Fruit fly (Drosophila melanogaster) whole organism, embryonic: ENCODE measurements around the gene g.

Experiments used
- Awh ChIP-seq: fragments of 200-800 bp; sonication (Bioruptor generic); IDR thresholded peaks from 2 replicates; pipeline ENCODE4, ENCODE4 v1.3.6; 2022; ENCODE audit warnings: missing biosample characterization, missing genetic modification characterization
- B-H1 ChIP-seq: fragments of 200-800 bp; sonication (Bioruptor generic); IDR thresholded peaks from 3 replicates; pipeline ENCODE4 v1.3.6; 2022; ENCODE audit warnings: missing biosample characterization, missing genetic modification characterization
- CG10267 ChIP-seq: fragments of 200-800 bp; sonication (Bioruptor generic); optimal IDR thresholded peaks from 2 replicates; lab custom pipeline; 2018; ENCODE audit warnings: missing biosample characterization, mild to moderate bottlenecking, missing genetic modification characterization, moderate library complexity
- CG10462 ChIP-seq: fragments of 200-800 bp; sonication (Bioruptor generic); optimal IDR thresholded peaks from 2 replicates; lab custom pipeline; 2016; ENCODE audit warnings: missing biosample characterization, missing genetic modification characterization
- CG12299 ChIP-seq: fragments of 200-800 bp; sonication (Bioruptor generic); optimal IDR thresholded peaks from 2 replicates; lab custom pipeline; 2018; ENCODE audit warnings: missing biosample characterization, mild to moderate bottlenecking, missing genetic modification characterization
- CG13287 ChIP-seq: fragments of 200-800 bp; sonication (Bioruptor generic); IDR thresholded peaks from 2 replicates; pipeline ENCODE4 v1.3.6; 2022; ENCODE audit warnings: missing biosample characterization, missing genetic modification characterization; ENCODE audit not compliant: partially characterized antibody
- CG14667 ChIP-seq: fragments of 200-800 bp; sonication (Bioruptor generic); IDR thresholded peaks from 2 replicates; pipeline ENCODE4 v1.3.6; 2022; ENCODE audit warnings: missing biosample characterization, missing genetic modification characterization
- CG15479 ChIP-seq: fragments of 200-800 bp; sonication (Bioruptor generic); optimal IDR thresholded peaks from 3 replicates; lab custom pipeline; 2019; ENCODE audit warnings: missing biosample characterization, mild to moderate bottlenecking, missing genetic modification characterization, moderate library complexity
- CG15696 ChIP-seq: fragments of 200-800 bp; sonication (Bioruptor generic); optimal IDR thresholded peaks from 2 replicates; lab custom pipeline; 2019; ENCODE audit warnings: missing biosample characterization, mild to moderate bottlenecking, missing genetic modification characterization, moderate library complexity
- CG3407 ChIP-seq: fragments of 200-800 bp; sonication (Bioruptor generic); optimal IDR thresholded peaks from 2 replicates; lab custom pipeline; 2018; ENCODE audit warnings: missing biosample characterization, mild to moderate bottlenecking, missing genetic modification characterization
- CG34376 ChIP-seq: fragments of 200-800 bp; sonication (Bioruptor generic); optimal IDR thresholded peaks from 2 replicates; lab custom pipeline; 2018; ENCODE audit warnings: missing biosample characterization, mild to moderate bottlenecking, missing genetic modification characterization
- CG3847 ChIP-seq: fragments of 200-800 bp; sonication (Bioruptor generic); IDR thresholded peaks from 2 replicates; pipeline ENCODE4 v1.3.6; 2022; ENCODE audit warnings: missing biosample characterization, missing genetic modification characterization
- CG4707 ChIP-seq: fragments of 200-800 bp; sonication (Bioruptor generic); optimal IDR thresholded peaks from 2 replicates; lab custom pipeline; 2018; ENCODE audit warnings: missing biosample characterization, mild to moderate bottlenecking, missing genetic modification characterization, moderate library complexity
- CG4730 ChIP-seq: fragments of 200-800 bp; sonication (Bioruptor generic); IDR thresholded peaks from 2 replicates; pipeline ENCODE4 v1.3.6; 2022; ENCODE audit warnings: missing biosample characterization, missing genetic modification characterization
- CG6254 ChIP-seq: fragments of 200-800 bp; sonication (Bioruptor generic); optimal IDR thresholded peaks from 3 replicates; lab custom pipeline; 2017; ENCODE audit warnings: mild to moderate bottlenecking, missing biosample characterization, missing genetic modification reagents, missing genetic modification characterization
- CG6854 ChIP-seq: fragments of 200-800 bp; sonication (Bioruptor generic); optimal IDR thresholded peaks from 3 replicates; lab custom pipeline; 2017; ENCODE audit warnings: missing biosample characterization, mild to moderate bottlenecking, missing genetic modification characterization
- CG7928 ChIP-seq: fragments of 200-800 bp; sonication (Bioruptor generic); optimal IDR thresholded peaks from 2 replicates; lab custom pipeline; 2017; ENCODE audit warnings: missing biosample characterization, mild to moderate bottlenecking, missing genetic modification characterization
- CG8765 ChIP-seq: fragments of 200-800 bp; sonication (Bioruptor generic); IDR thresholded peaks from 2 replicates; pipeline ENCODE4 v1.3.6; 2022; ENCODE audit warnings: missing biosample characterization, missing genetic modification characterization
- CG9797 ChIP-seq: fragments of 200-800 bp; sonication (Bioruptor generic); optimal IDR thresholded peaks from 3 replicates; lab custom pipeline; 2018; ENCODE audit warnings: missing biosample characterization, mild to moderate bottlenecking, missing genetic modification characterization
- Doc2 ChIP-seq: fragments of 200-800 bp; sonication (Bioruptor generic); IDR thresholded peaks from 2 replicates; pipeline ENCODE4 v1.3.6; 2022; ENCODE audit warnings: missing biosample characterization, missing genetic modification characterization
- Elba2 ChIP-seq: fragments of 200-800 bp; sonication (Bioruptor generic); optimal IDR thresholded peaks from 3 replicates; lab custom pipeline; 2016; ENCODE audit warnings: missing biosample characterization, missing genetic modification characterization
- Hmx ChIP-seq: fragments of 200-800 bp; sonication (Bioruptor generic); optimal IDR thresholded peaks from 2 replicates; lab custom pipeline; 2016; ENCODE audit warnings: missing biosample characterization, missing genetic modification characterization
- Lhr ChIP-seq: fragments of 200-800 bp; sonication (Bioruptor generic); optimal IDR thresholded peaks from 3 replicates; lab custom pipeline; 2017; ENCODE audit warnings: mild to moderate bottlenecking, missing biosample characterization, missing genetic modification reagents, missing genetic modification characterization
- MESR4 ChIP-seq: fragments of 200-800 bp; sonication (Bioruptor generic); optimal IDR thresholded peaks from 2 replicates; lab custom pipeline; 2018; ENCODE audit warnings: missing biosample characterization, mild to moderate bottlenecking, missing genetic modification characterization, moderate library complexity
- Myb ChIP-seq: fragments of 200-800 bp; sonication (Bioruptor generic); optimal IDR thresholded peaks from 2 replicates; lab custom pipeline; 2016; ENCODE audit warnings: missing biosample characterization, missing genetic modification characterization
- NC2α ChIP-seq: fragments of 200-800 bp; sonication (Bioruptor generic); optimal IDR thresholded peaks from 2 replicates; lab custom pipeline; 2016; ENCODE audit warnings: missing biosample characterization, missing genetic modification characterization
- PHDP ChIP-seq: fragments of 200-800 bp; sonication (Bioruptor generic); optimal IDR thresholded peaks from 3 replicates; lab custom pipeline; 2018; ENCODE audit warnings: missing biosample characterization, mild to moderate bottlenecking, missing genetic modification characterization, moderate library complexity
- Scr ChIP-seq: fragments of 200-800 bp; sonication (Bioruptor generic); IDR thresholded peaks from 2 replicates; pipeline ENCODE4 v1.3.6; 2022; ENCODE audit warnings: missing biosample characterization, missing genetic modification characterization; ENCODE audit not compliant: partially characterized antibody
- ase ChIP-seq: fragments of 200-800 bp; sonication (Bioruptor generic); IDR thresholded peaks from 3 replicates; pipeline ENCODE4 v1.3.6; 2022; ENCODE audit warnings: missing biosample characterization, missing genetic modification characterization
- caup ChIP-seq: fragments of 200-800 bp; sonication (Bioruptor generic); optimal IDR thresholded peaks from 3 replicates; lab custom pipeline; 2017; ENCODE audit warnings: missing biosample characterization, mild to moderate bottlenecking, missing genetic modification characterization, moderate library complexity; ENCODE audit not compliant: severe bottlenecking
- crp ChIP-seq, 2 experiments: fragments of 200-800 bp; sonication (Bioruptor generic); optimal IDR thresholded peaks; 2 replicates in 1 of 2; 3 replicates in 1 of 2; lab custom pipeline; 2017; ENCODE audit warnings: missing biosample characterization in 2 of 2, missing genetic modification characterization in 2 of 2, mild to moderate bottlenecking in 1 of 2, moderate library complexity in 1 of 2
- ewg ChIP-seq: fragments of 200-800 bp; sonication (Bioruptor generic); optimal IDR thresholded peaks from 3 replicates; lab custom pipeline; 2017; ENCODE audit warnings: mild to moderate bottlenecking, missing biosample characterization, missing genetic modification reagents, missing genetic modification characterization
- gem ChIP-seq: fragments of 200-800 bp; sonication (Bioruptor generic); optimal IDR thresholded peaks from 2 replicates; lab custom pipeline; 2019; ENCODE audit warnings: missing biosample characterization, mild to moderate bottlenecking, missing genetic modification characterization, moderate library complexity
- gfzf ChIP-seq: fragments of 200-800 bp; sonication (Bioruptor generic); optimal IDR thresholded peaks from 2 replicates; lab custom pipeline; 2016; ENCODE audit warnings: missing biosample characterization, mild to moderate bottlenecking, missing genetic modification characterization, moderate library complexity
- jumu ChIP-seq: fragments of 200-800 bp; sonication (Bioruptor generic); optimal IDR thresholded peaks from 3 replicates; lab custom pipeline; 2016; ENCODE audit warnings: missing biosample characterization, missing genetic modification characterization
- lola ChIP-seq, 3 experiments: fragments of >200 bp in 2 of 3; fragments of 200-800 bp in 1 of 3; sonication (Bioruptor generic) in 1 of 3; optimal IDR thresholded peaks; 2 replicates each; lab custom pipeline; 2017 to 2019; ENCODE audit warnings: missing biosample characterization in 3 of 3, missing genetic modification characterization in 3 of 3, mild to moderate bottlenecking in 1 of 3, moderate library complexity in 1 of 3
- lov ChIP-seq, 2 experiments: fragments of 200-800 bp in 1 of 2; fragments of >200 bp in 1 of 2; sonication (Bioruptor generic) in 1 of 2; IDR thresholded peaks in 1 of 2; optimal IDR thresholded peaks in 1 of 2; 2 replicates in 1 of 2; 3 replicates in 1 of 2; pipeline versions ENCODE4 v1.3.6 to Lab custom; 2017 to 2022; ENCODE audit warnings: missing biosample characterization in 1 of 2, missing genetic modification characterization in 1 of 2
- maf-S ChIP-seq: fragments of 200-800 bp; sonication (Bioruptor generic); optimal IDR thresholded peaks from 2 replicates; lab custom pipeline; 2016; ENCODE audit warnings: missing biosample characterization, missing genetic modification characterization
- pfk ChIP-seq: fragments of 200-800 bp; sonication (Bioruptor generic); optimal IDR thresholded peaks from 2 replicates; lab custom pipeline; 2018; ENCODE audit warnings: missing biosample characterization, mild to moderate bottlenecking, missing genetic modification characterization, moderate library complexity
- salm ChIP-seq: fragments of 200-800 bp; sonication (Bioruptor generic); optimal IDR thresholded peaks from 2 replicates; lab custom pipeline; 2018; ENCODE audit warnings: missing biosample characterization, mild to moderate bottlenecking, missing genetic modification characterization
- sd ChIP-seq: fragments of 200-800 bp; sonication (Bioruptor generic); optimal IDR thresholded peaks from 3 replicates; lab custom pipeline; 2018; ENCODE audit warnings: missing biosample characterization, mild to moderate bottlenecking, missing genetic modification characterization, moderate library complexity
- slou ChIP-seq: fragments of 200-800 bp; sonication (Bioruptor generic); optimal IDR thresholded peaks from 3 replicates; lab custom pipeline; 2016; ENCODE audit warnings: missing biosample characterization, missing genetic modification characterization
- sr ChIP-seq: fragments of 200-800 bp; sonication (Bioruptor generic); IDR thresholded peaks from 3 replicates; pipeline ENCODE4 v1.3.6; 2022; ENCODE audit warnings: missing biosample characterization, missing genetic modification characterization
- trem ChIP-seq: fragments of 200-800 bp; optimal IDR thresholded peaks from 3 replicates; lab custom pipeline; 2019; ENCODE audit warnings: missing biosample characterization, mild to moderate bottlenecking, missing genetic modification characterization, moderate library complexity
- trh ChIP-seq: fragments of 200-800 bp; sonication (Bioruptor generic); optimal IDR thresholded peaks from 2 replicates; lab custom pipeline; 2016; ENCODE audit warnings: missing biosample characterization, missing genetic modification characterization
- zfh2 ChIP-seq: fragments of 200-800 bp; sonication (Bioruptor generic); optimal IDR thresholded peaks from 2 replicates; lab custom pipeline; 2016; ENCODE audit warnings: missing biosample characterization, missing genetic modification characterization

Gene g

DNA sequence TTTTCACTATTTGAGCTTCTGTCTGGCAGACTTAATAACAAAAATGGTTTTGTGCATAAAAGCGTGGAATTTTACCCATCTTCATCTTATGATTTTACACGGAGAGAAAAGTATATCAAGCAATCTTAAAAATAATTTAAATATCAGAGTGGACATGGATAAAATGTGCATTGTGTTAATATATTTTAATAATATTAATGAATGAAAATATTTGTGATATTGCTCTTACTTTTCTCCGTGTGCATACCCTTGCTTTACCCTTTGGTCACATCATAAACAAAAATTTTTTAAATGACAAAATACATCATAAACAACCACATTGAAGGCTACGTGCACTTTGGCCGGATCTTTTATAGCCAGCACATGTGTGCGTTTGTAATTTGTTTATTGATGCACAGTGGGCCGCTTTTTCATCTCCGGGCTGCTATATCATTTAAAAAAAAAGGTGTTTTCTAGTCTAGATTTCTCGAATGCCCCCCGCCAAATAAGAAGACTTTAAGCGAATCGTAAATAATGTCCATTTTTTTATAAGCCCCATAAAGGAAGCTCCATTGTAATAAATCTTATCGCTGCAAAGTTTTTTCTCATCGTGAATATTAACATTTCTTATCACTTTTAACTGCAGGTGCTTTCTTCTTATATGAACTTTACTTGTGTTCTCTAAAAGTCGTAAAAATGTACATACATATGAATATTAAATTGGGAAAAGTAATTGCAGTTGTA lies 28.5 kb upstream of the g start (continued):
- TF ChIP-seq crp (GFP tag; optimal IDR thresholded peaks at IDR 0.05; lab: Kevin White, UChicago): no peak
- no peak for TF ChIP-seq lov (optimal IDR thresholded peaks at IDR 0.05; lab: Kevin White, UChicago)
- 0 out of 3 replicates have a peak, but pooled peaks have one; percentile 6 for TF ChIP-seq lov (GFP tag; IDR thresholded peaks at IDR 0.05; lab: Robert Waterston, UW)
- no peak for TF ChIP-seq trh (GFP tag; lab: Kevin White, UChicago)
- no peak for TF ChIP-seq CG6254 (GFP tag; lab: Kevin White, UChicago)
- peak; percentile 13 for TF ChIP-seq trem
- no peak for TF ChIP-seq gfzf (GFP tag; lab: Kevin White, UChicago)
- peak; percentile 28 for TF ChIP-seq CG10267 (tag; lab: Kevin White, UChicago)
- TF ChIP-seq Hmx (GFP tag; lab: Kevin White, UChicago): no peak
- no peak for TF ChIP-seq maf-S (GFP tag; lab: Kevin White, UChicago)
- peak; percentile 2 for TF ChIP-seq ewg (GFP tag; lab: Kevin White, UChicago)
- TF ChIP-seq Doc2: no peak
- TF ChIP-seq CG10462: no peak
- TF ChIP-seq slou (GFP tag; lab: Kevin White, UChicago): no peak
- no peak for TF ChIP-seq sr (GFP tag; lab: Robert Waterston, UW)
- TF ChIP-seq CG3847 (GFP tag; lab: Robert Waterston, UW): peak; percentile 38
- no peak for TF ChIP-seq CG6854 (GFP tag; lab: Kevin White, UChicago)
- TF ChIP-seq CG15696 (tag; lab: Kevin White, UChicago): no peak
- peak; percentile 43 for TF ChIP-seq PHDP (tag; lab: Kevin White, UChicago)
- no peak for TF ChIP-seq CG3407 (GFP tag; lab: Kevin White, UChicago)
- no peak for TF ChIP-seq MESR4 (GFP tag; lab: Kevin White, UChicago)
- TF ChIP-seq gem (tag; lab: Kevin White, UChicago): peak; percentile 75
- peak; percentile 41 for TF ChIP-seq sd (tag; lab: Kevin White, UChicago)
- TF ChIP-seq zfh2 (GFP tag; lab: Kevin White, UChicago): no peak
- TF ChIP-seq Awh (GFP tag; lab: Robert Waterston, UW): peak; percentile 28; the same call in 1 of the 2 replicates
- no peak for TF ChIP-seq jumu (GFP tag; lab: Kevin White, UChicago)
- no peak for TF ChIP-seq CG9797 (GFP tag; lab: Kevin White, UChicago)
- peak; percentile 44; the same call in 1 of the 3 replicates for TF ChIP-seq B-H1 (GFP tag; lab: Robert Waterston, UW)
- TF ChIP-seq CG14667 (GFP tag; lab: Robert Waterston, UW): no peak
- no peak for TF ChIP-seq CG7928 (GFP tag; lab: Kevin White, UChicago)
- TF ChIP-seq Elba2: no peak
- no peak for TF ChIP-seq CG4730 (GFP tag; lab: Robert Waterston, UW)
- TF ChIP-seq salm (tag; lab: Kevin White, UChicago): peak; percentile 27
- no peak for TF ChIP-seq CG15479
- no peak for TF ChIP-seq lola (GFP tag; optimal IDR thresholded peaks at IDR 0.05; lab: Kevin White, UChicago)
- TF ChIP-seq pfk (GFP tag; lab: Kevin White, UChicago): no peak
- TF ChIP-seq Myb: no peak
- TF ChIP-seq CG4707 (GFP tag; lab: Kevin White, UChicago): peak; percentile 37
- TF ChIP-seq Scr (GFP tag; lab: Robert Waterston, UW): no peak
- TF ChIP-seq CG34376 (GFP tag; lab: Kevin White, UChicago): no peak
- no peak for TF ChIP-seq CG8765 (GFP tag; lab: Robert Waterston, UW)
- no peak for TF ChIP-seq CG12299
- peak; percentile 41 for TF ChIP-seq caup (GFP tag; lab: Kevin White, UChicago)
- TF ChIP-seq NC2α: no peak
- peak; percentile 33; the same call in 1 of the 3 replicates for TF ChIP-seq ase (GFP tag; lab: Robert Waterston, UW)
- no peak for TF ChIP-seq Lhr (GFP tag; lab: Kevin White, UChicago)
- no peak for TF ChIP-seq CG13287 (GFP tag; lab: Robert Waterston, UW)
